Worm (Caenorhabditis elegans) whole organism, L2 larva: ENCODE data around the gene Y68A4A.10.

Experiments used
- fos-1 ChIP-seq: fragments of 150-350 bp; optimal IDR thresholded peaks from 2 replicates; lab custom pipeline; 2014; ENCODE audit warnings: missing biosample characterization, missing genetic modification characterization
- lin-13 ChIP-seq: fragments of 150-350 bp; optimal IDR thresholded peaks from 2 replicates; lab custom pipeline; 2014; ENCODE audit warnings: missing biosample characterization, missing genetic modification reagents, missing genetic modification characterization
- nhr-11 ChIP-seq: fragments of 150-350 bp; optimal IDR thresholded peaks from 2 replicates; lab custom pipeline; 2014; ENCODE audit warnings: missing biosample characterization, missing genetic modification characterization
- nhr-12 ChIP-seq: fragments of 150-350 bp; optimal IDR thresholded peaks from 2 replicates; lab custom pipeline; 2014; ENCODE audit warnings: missing biosample characterization, missing genetic modification characterization
- unc-39 ChIP-seq: fragments of 150-350 bp; optimal IDR thresholded peaks from 2 replicates; lab custom pipeline; 2014; ENCODE audit warnings: missing biosample characterization, missing genetic modification characterization
- unc-62 ChIP-seq: fragments of 150-350 bp; optimal IDR thresholded peaks from 2 replicates; lab custom pipeline; 2014; ENCODE audit warnings: missing biosample characterization, missing genetic modification reagents, missing genetic modification characterization
- zag-1 ChIP-seq: fragments of 150-350 bp; optimal IDR thresholded peaks from 2 replicates; lab custom pipeline; 2014; ENCODE audit warnings: missing biosample characterization, missing genetic modification characterization
- ztf-11 ChIP-seq: sonication (generic microtip); optimal IDR thresholded peaks from 2 replicates; lab custom pipeline; 2017; ENCODE audit warnings: missing biosample characterization, missing genetic modification characterization
- ztf-4 ChIP-seq: fragments of 150-350 bp; optimal IDR thresholded peaks from 2 replicates; lab custom pipeline; 2014; ENCODE audit warnings: missing biosample characterization, missing genetic modification characterization

- TF ChIP-seq ztf-11: no peak
- TF ChIP-seq nhr-11 (tag; lab: Kevin White, UChicago): no peak
- TF ChIP-seq nhr-12 (tag; lab: Kevin White, UChicago): no peak
- no peak for TF ChIP-seq zag-1 (tag; lab: Kevin White, UChicago)
- no peak for TF ChIP-seq unc-39 (tag; lab: Kevin White, UChicago)
- no peak for TF ChIP-seq fos-1 (tag; lab: Kevin White, UChicago)
- TF ChIP-seq lin-13: no peak
- TF ChIP-seq unc-62: no peak
- no peak for TF ChIP-seq ztf-4 (tag; lab: Kevin White, UChicago)
Observed at ce11 chrV:17223305-17223704, 21.4 kb downstream of the Y68A4A.10 start, which contains the start of gene srh-252.
